Worm (Caenorhabditis elegans) whole organism, L2 larva: ENCODE results near the gene F56H11.2.

Experiments used
- ZK546.5 ChIP-seq: sonication (generic microtip); optimal IDR thresholded peaks from 2 replicates; lab custom pipeline; 2017; ENCODE audit warnings: missing biosample characterization, missing genetic modification characterization
- aly-2 ChIP-seq: fragments of 150-350 bp; optimal IDR thresholded peaks from 2 replicates; lab custom pipeline; 2014; ENCODE audit warnings: missing biosample characterization, missing genetic modification characterization
- fos-1 ChIP-seq: fragments of 150-350 bp; optimal IDR thresholded peaks from 2 replicates; lab custom pipeline; 2014; ENCODE audit warnings: missing biosample characterization, missing genetic modification characterization
- lin-39 ChIP-seq: fragments of 150-350 bp; optimal IDR thresholded peaks from 2 replicates; lab custom pipeline; 2014; ENCODE audit warnings: missing biosample characterization, missing genetic modification reagents, missing genetic modification characterization
- lsy-2 ChIP-seq, 2 experiments: fragments of 150-350 bp in 1 of 2; sonication (generic microtip) in 1 of 2; optimal IDR thresholded peaks; 2 replicates each; lab custom pipeline; 2014 to 2017; ENCODE audit warnings: missing biosample characterization in 2 of 2, missing genetic modification characterization in 2 of 2
- mdl-1 ChIP-seq, 2 experiments: fragments of 150-350 bp in 1 of 2; sonication (generic microtip) in 1 of 2; optimal IDR thresholded peaks; 2 replicates each; lab custom pipeline; 2017; ENCODE audit warnings: missing biosample characterization in 2 of 2, missing genetic modification characterization in 2 of 2
- nhr-11 ChIP-seq: fragments of 150-350 bp; optimal IDR thresholded peaks from 2 replicates; lab custom pipeline; 2014; ENCODE audit warnings: missing biosample characterization, missing genetic modification characterization
- unc-55 ChIP-seq: fragments of 150-350 bp; sonication (generic microtip); optimal IDR thresholded peaks from 3 replicates; lab custom pipeline; 2014; ENCODE audit warnings: missing biosample characterization, missing genetic modification reagents, missing genetic modification characterization
- zag-1 ChIP-seq: fragments of 150-350 bp; optimal IDR thresholded peaks from 2 replicates; lab custom pipeline; 2014; ENCODE audit warnings: missing biosample characterization, missing genetic modification characterization
- ztf-11 ChIP-seq: sonication (generic microtip); optimal IDR thresholded peaks from 2 replicates; lab custom pipeline; 2017; ENCODE audit warnings: missing biosample characterization, missing genetic modification characterization

DNA sequence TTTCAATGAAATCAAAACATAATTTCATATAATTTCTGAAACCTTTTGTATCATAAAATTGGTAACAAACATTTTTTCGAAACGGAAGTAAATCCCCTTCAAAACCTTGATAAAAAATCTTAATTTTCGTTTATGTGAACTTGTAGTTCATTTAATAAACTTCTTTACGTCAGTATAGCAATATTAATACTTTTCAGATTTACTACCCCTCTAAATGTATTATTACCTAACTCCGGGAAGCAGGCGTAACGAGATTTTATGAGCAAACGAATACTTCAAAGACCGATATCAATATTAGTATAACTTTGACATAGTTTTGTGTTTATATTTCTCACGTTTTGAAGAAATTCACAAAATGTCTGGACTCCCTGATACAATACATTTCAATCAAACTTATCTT is 44.7 kb downstream of the F56H11.2 start, which contains the start of gene sru-1:
- TF ChIP-seq lin-39 (tag; lab: Kevin White, UChicago): no peak
- TF ChIP-seq ZK546.5 (tag; lab: Kevin White, UChicago): no peak
- TF ChIP-seq fos-1 (tag; lab: Kevin White, UChicago): no peak
- TF ChIP-seq lsy-2 (tag; optimal IDR thresholded peaks at IDR 0.05; lab: Kevin White, UChicago): no peak
- no peak for TF ChIP-seq unc-55 (GFP tag; lab: Kevin White, UChicago)
- no peak for TF ChIP-seq nhr-11 (tag; lab: Kevin White, UChicago)
- TF ChIP-seq mdl-1 (tag; optimal IDR thresholded peaks at IDR 0.05; lab: Kevin White, UChicago): no peak
- TF ChIP-seq aly-2 (tag; lab: Kevin White, UChicago): no peak
- no peak for TF ChIP-seq zag-1 (tag; lab: Kevin White, UChicago)
- no peak for TF ChIP-seq ztf-11 (tag; lab: Kevin White, UChicago)
